Worm (Caenorhabditis elegans) whole organism, late embryonic: ENCODE data around the gene Y43F8B.17.

Experiments used
- ama-1 ChIP-seq: fragments of 150-350 bp; optimal IDR thresholded peaks from 2 replicates; lab custom pipeline; 2014
- ceh-2 ChIP-seq: sonication (generic microtip); optimal IDR thresholded peaks from 2 replicates; lab custom pipeline; 2016; ENCODE audit warnings: missing genotype, missing genetic modification characterization, missing compliant biosample characterization
- lin-11 ChIP-seq: fragments of 200-800 bp; sonication (Bioruptor generic); optimal IDR thresholded peaks from 2 replicates; lab custom pipeline; 2018; ENCODE audit warnings: mild to moderate bottlenecking, missing genetic modification characterization, missing compliant biosample characterization
- mec-3 ChIP-seq: sonication (generic microtip); optimal IDR thresholded peaks from 2 replicates; lab custom pipeline; 2016; ENCODE audit warnings: borderline replicate concordance, missing genetic modification characterization, missing compliant biosample characterization
- tbx-2 ChIP-seq: sonication (generic microtip); optimal IDR thresholded peaks from 2 replicates; lab custom pipeline; 2016; ENCODE audit warnings: missing genetic modification characterization, missing compliant biosample characterization

DNA sequence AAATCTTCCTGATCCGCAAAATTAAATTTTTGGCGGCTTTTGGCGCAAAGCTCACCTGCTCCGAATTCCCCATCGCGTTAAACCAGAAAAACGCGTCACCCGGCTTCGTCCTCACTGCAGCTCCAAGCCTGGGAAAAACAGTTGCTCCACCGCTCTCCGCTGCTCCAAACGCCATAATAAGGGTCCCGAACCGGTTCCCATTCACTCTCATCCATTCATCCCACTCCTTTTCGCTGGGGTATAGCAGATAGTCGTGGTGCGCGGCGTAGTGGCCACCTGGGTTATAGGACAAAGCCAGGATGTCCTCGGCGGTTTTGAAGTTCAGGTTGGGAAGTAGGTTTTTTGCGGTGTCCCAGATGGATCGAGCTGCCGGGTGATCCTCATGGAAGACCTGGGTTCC, 26.4 kb downstream of the Y43F8B.17 start:
- TF ChIP-seq tbx-2 (tag; lab: Kevin White, UChicago) = no peak
- no peak for TF ChIP-seq mec-3 (tag; lab: Kevin White, UChicago)
- no peak for TF ChIP-seq ceh-2 (tag; lab: Kevin White, UChicago)
- TF ChIP-seq lin-11 (tag; lab: Kevin White, UChicago) = no peak
- no peak for TF ChIP-seq ama-1 (lab: Kevin White, UChicago)
